Fruit fly (Drosophila melanogaster): ENCODE data around the gene ND-B14.5A.

Gene ND-B14.5A

DNA sequence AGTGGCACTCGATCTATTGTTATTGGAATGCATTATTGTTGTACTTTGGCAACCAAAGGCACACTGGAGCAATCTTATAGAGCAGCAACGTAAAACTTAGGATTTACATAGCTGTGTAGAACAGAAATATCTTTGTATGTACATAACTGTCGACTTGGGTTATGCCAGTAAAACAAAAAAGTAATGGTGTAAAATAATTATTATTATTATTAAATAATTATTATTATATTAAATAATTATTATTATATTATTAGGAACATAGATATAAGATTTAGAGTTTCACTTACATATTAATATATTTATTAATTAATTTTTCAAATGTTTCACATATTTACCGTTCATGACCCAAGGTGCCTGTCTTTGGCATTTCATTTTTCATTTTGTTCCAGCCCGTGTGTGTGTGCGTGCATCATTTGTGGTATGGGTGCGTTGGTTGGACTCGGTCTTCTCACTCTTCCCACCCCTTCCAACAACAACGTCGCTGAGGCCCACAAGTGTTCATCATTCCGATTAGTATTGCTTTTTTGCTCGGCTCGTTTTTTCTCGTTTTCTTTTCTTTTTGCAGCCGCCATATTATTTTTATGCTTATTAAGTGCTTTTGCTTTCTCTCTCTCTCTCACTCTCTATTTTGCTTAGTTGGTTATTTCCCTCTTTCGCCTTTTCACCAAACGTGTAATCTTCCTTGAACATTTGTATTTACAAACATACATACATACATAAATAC is 48.2 kb upstream of the ND-B14.5A start (continued):
- TF ChIP-seq Taf1 (GFP tag; IDR thresholded peaks at IDR 0.05) = peak; percentile 77
- peak; percentile 90 for TF ChIP-seq ro (GFP tag; IDR thresholded peaks at IDR 0.05)
- peak in 1 of 3 experiments; percentile 94 for TF ChIP-seq Stat92E (GFP tag; optimal IDR thresholded peaks at IDR 0.05)
- TF ChIP-seq CG13296 (GFP tag; optimal IDR thresholded peaks at IDR 0.05) = peak; percentile 98
- TF ChIP-seq CTCF (GFP tag; optimal IDR thresholded peaks at IDR 0.05) = peak; percentile 70
- peak; percentile 69 for TF ChIP-seq gcm2 (GFP tag; optimal IDR thresholded peaks at IDR 0.05)
- TF ChIP-seq odd (GFP tag; optimal IDR thresholded peaks at IDR 0.05) = peak; percentile 98
- TF ChIP-seq hb (GFP tag; IDR thresholded peaks at IDR 0.05; ENCODE audit: partially characterized antibody) = peak; percentile 55; the same call in 1 of the 3 replicates
- TF ChIP-seq psq (GFP tag; optimal IDR thresholded peaks at IDR 0.05) = peak; percentile 71
- peak; percentile 53; the same call in 2 of the 3 replicates for TF ChIP-seq vnd (GFP tag; IDR thresholded peaks at IDR 0.05; ENCODE audit: partially characterized antibody)
- TF ChIP-seq Vsx1 (GFP tag; optimal IDR thresholded peaks at IDR 0.05) = peak; percentile 95
- TF ChIP-seq CG18011 (GFP tag; optimal IDR thresholded peaks at IDR 0.05) = peak; percentile 74
- no peak; the same call in 1 of the 2 replicates for TF ChIP-seq sim (GFP tag; IDR thresholded peaks at IDR 0.05)
- TF ChIP-seq CG10959 (GFP tag; IDR thresholded peaks at IDR 0.05) = peak; percentile 90
- peak; percentile 99 for TF ChIP-seq CG13775 (GFP tag; optimal IDR thresholded peaks at IDR 0.05)
- peak; percentile 14 for TF ChIP-seq yki (optimal IDR thresholded peaks at IDR 0.05)
- peak; percentile 100 for TF ChIP-seq CG31441 (GFP tag; IDR thresholded peaks at IDR 0.05)
- TF ChIP-seq unpg (GFP tag; optimal IDR thresholded peaks at IDR 0.05) = peak; percentile 95
- peak; percentile 84 for TF ChIP-seq seq (GFP tag; IDR thresholded peaks at IDR 0.05)
- peak; percentile 97 for TF ChIP-seq zen (tag; optimal IDR thresholded peaks at IDR 0.05)
- TF ChIP-seq cg (GFP tag; optimal IDR thresholded peaks at IDR 0.05) = peak; percentile 77
- no peak for TF ChIP-seq TFAM (GFP tag; optimal IDR thresholded peaks at IDR 0.05)
- peak; percentile 64; the same call in 1 of the 2 replicates for TF ChIP-seq Atf6 (GFP tag; IDR thresholded peaks at IDR 0.05)
- peak; percentile 94 for TF ChIP-seq tio (GFP tag; optimal IDR thresholded peaks at IDR 0.05)
- TF ChIP-seq pzg (GFP tag; optimal IDR thresholded peaks at IDR 0.05) = no peak
- peak; percentile 92 for TF ChIP-seq Fer2 (tag; optimal IDR thresholded peaks at IDR 0.05)
- TF ChIP-seq Oli (tag; optimal IDR thresholded peaks at IDR 0.05) = peak; percentile 99
- peak; percentile 2 for TF ChIP-seq cad (GFP tag; optimal IDR thresholded peaks at IDR 0.05)
- peak; percentile 34 for TF ChIP-seq crc (GFP tag; optimal IDR thresholded peaks at IDR 0.05)
- peak; percentile 100 for TF ChIP-seq Sox100B (GFP tag; optimal IDR thresholded peaks at IDR 0.05)
- peak; percentile 65 for TF ChIP-seq sens-2 (GFP tag; IDR thresholded peaks at IDR 0.05)
- TF ChIP-seq bsh (GFP tag; optimal IDR thresholded peaks at IDR 0.05) = peak; percentile 80 to 96
- no peak for TF ChIP-seq Neu2 (GFP tag; optimal IDR thresholded peaks at IDR 0.05; ENCODE audit: borderline replicate concordance)
- TF ChIP-seq CG43689 (GFP tag; IDR thresholded peaks at IDR 0.05) = peak; percentile 64; the same call in 1 of the 2 replicates
- TF ChIP-seq CG4404 (GFP tag; IDR thresholded peaks at IDR 0.05) = peak; percentile 95
- peak; percentile 73 for TF ChIP-seq CG1792 (GFP tag; optimal IDR thresholded peaks at IDR 0.05)
- peak; percentile 71 for TF ChIP-seq ham (GFP tag; IDR thresholded peaks at IDR 0.05)
- peak in 1 of 2 experiments; percentile 86 for TF ChIP-seq insv (GFP tag; optimal IDR thresholded peaks at IDR 0.05)
- TF ChIP-seq CG10366 (GFP tag; IDR thresholded peaks at IDR 0.05) = peak; percentile 88
- peak; percentile 42 for TF ChIP-seq CG12236 (GFP tag; optimal IDR thresholded peaks at IDR 0.05)
- peak; percentile 99 for TF ChIP-seq CG8924 (tag; optimal IDR thresholded peaks at IDR 0.05)
- TF ChIP-seq knrl (GFP tag; IDR thresholded peaks at IDR 0.05; ENCODE audit: partially characterized antibody) = peak; percentile 44; the same call in 2 of the 3 replicates
- TF ChIP-seq tx (GFP tag; optimal IDR thresholded peaks at IDR 0.05) = peak; percentile 77
- peak; percentile 50 for TF ChIP-seq mirr (GFP tag; optimal IDR thresholded peaks at IDR 0.05)
- peak; percentile 87 for TF ChIP-seq CG4617 (GFP tag; optimal IDR thresholded peaks at IDR 0.05; ENCODE audit: borderline replicate concordance)
- peak; percentile 97 for TF ChIP-seq bcd (GFP tag; optimal IDR thresholded peaks at IDR 0.05)
- peak; percentile 92 for TF ChIP-seq CG30403 (GFP tag; optimal IDR thresholded peaks at IDR 0.05)
- peak; percentile 96 for TF ChIP-seq CG9817 (tag; optimal IDR thresholded peaks at IDR 0.05)
- peak; percentile 98 for TF ChIP-seq grau (tag; optimal IDR thresholded peaks at IDR 0.05)
